Worm (Caenorhabditis elegans) whole organism, L2 larva: Measurements from ENCODE around the gene F23B12.1.

Source experiments
- F13H6.1 ChIP-seq: sonication (generic microtip); optimal IDR thresholded peaks from 2 replicates; lab custom pipeline; 2016; ENCODE audit warnings: missing genetic modification characterization, missing compliant biosample characterization
- aly-2 ChIP-seq: fragments of 150-350 bp; optimal IDR thresholded peaks from 2 replicates; lab custom pipeline; 2014; ENCODE audit warnings: missing biosample characterization, missing genetic modification characterization
- ama-1 ChIP-seq: fragments of 150-350 bp; optimal IDR thresholded peaks from 2 replicates; lab custom pipeline; 2018; ENCODE audit warnings: inconsistent platforms
- lsy-2 ChIP-seq, 2 experiments: fragments of 150-350 bp in 1 of 2; sonication (generic microtip) in 1 of 2; optimal IDR thresholded peaks; 2 replicates each; lab custom pipeline; 2014 to 2017; ENCODE audit warnings: missing biosample characterization in 2 of 2, missing genetic modification characterization in 2 of 2
- nhr-12 ChIP-seq: fragments of 150-350 bp; optimal IDR thresholded peaks from 2 replicates; lab custom pipeline; 2014; ENCODE audit warnings: missing biosample characterization, missing genetic modification characterization
- nhr-25 ChIP-seq: fragments of 150-350 bp; sonication (generic microtip); optimal IDR thresholded peaks from 3 replicates; lab custom pipeline; 2014; ENCODE audit warnings: missing biosample characterization, missing genetic modification characterization
- nhr-77 ChIP-seq: fragments of 150-350 bp; optimal IDR thresholded peaks from 2 replicates; lab custom pipeline; 2014; ENCODE audit warnings: missing biosample characterization, missing genetic modification characterization
- snpc-4 ChIP-seq: fragments of 150-350 bp; optimal IDR thresholded peaks from 2 replicates; lab custom pipeline; 2014; ENCODE audit warnings: missing biosample characterization, missing genetic modification characterization
- unc-62 ChIP-seq: fragments of 150-350 bp; optimal IDR thresholded peaks from 2 replicates; lab custom pipeline; 2014; ENCODE audit warnings: missing biosample characterization, missing genetic modification reagents, missing genetic modification characterization
- ztf-11 ChIP-seq: sonication (generic microtip); optimal IDR thresholded peaks from 2 replicates; lab custom pipeline; 2017; ENCODE audit warnings: missing biosample characterization, missing genetic modification characterization
- ztf-4 ChIP-seq: fragments of 150-350 bp; optimal IDR thresholded peaks from 2 replicates; lab custom pipeline; 2014; ENCODE audit warnings: missing biosample characterization, missing genetic modification characterization

DNA sequence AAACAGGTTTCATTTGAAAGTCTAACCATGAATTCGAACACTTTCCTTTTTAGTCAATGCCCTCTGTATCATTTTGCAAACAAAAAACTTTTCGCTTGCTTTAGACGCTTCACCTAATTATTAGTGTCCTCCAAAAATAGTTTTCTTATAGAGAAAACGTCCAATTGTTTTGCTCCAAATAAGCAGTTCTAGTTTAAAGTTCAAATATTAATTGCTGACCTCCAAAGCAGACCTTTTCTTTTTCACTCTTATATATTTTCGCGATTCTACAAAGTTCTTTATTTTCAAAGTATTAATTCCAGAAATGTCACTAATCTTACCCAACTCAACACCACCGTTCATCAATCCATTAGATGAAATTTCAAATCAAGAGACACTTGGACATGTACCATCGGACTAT is 20.2 kb upstream of the F23B12.1 start, which contains the start of gene gnrr-2:
- no peak for TF ChIP-seq lsy-2 (tag; optimal IDR thresholded peaks at IDR 0.05; lab: Kevin White, UChicago)
- no peak for TF ChIP-seq nhr-12 (tag; lab: Kevin White, UChicago)
- no peak for TF ChIP-seq ztf-4 (tag; lab: Kevin White, UChicago)
- TF ChIP-seq snpc-4 (tag; lab: Kevin White, UChicago), result no peak
- TF ChIP-seq F13H6.1, result no peak
- no peak for TF ChIP-seq nhr-25 (tag; lab: Kevin White, UChicago)
- TF ChIP-seq ama-1 (lab: Kevin White, UChicago), result no peak
- no peak for TF ChIP-seq aly-2 (tag; lab: Kevin White, UChicago)
- TF ChIP-seq ztf-11 (tag; lab: Kevin White, UChicago), result no peak
- no peak for TF ChIP-seq unc-62 (GFP tag; lab: Kevin White, UChicago)
- TF ChIP-seq nhr-77 (tag; lab: Kevin White, UChicago), result no peak
